Worm (Caenorhabditis elegans) whole organism, late embryonic: ENCODE data around the gene adr-2.
A peak's percentile ranks its signal among the peaks of the same experiment; 100 is the strongest.

Experiments used
- C08G9.2 ChIP-seq: sonication (generic microtip); optimal IDR thresholded peaks from 2 replicates; lab custom pipeline; 2016; ENCODE audit warnings: mild to moderate bottlenecking, missing genetic modification characterization, moderate library complexity, missing compliant biosample characterization
- C38D4.7 ChIP-seq: fragments of 200-800 bp; sonication (Bioruptor generic); optimal IDR thresholded peaks from 2 replicates; lab custom pipeline; 2018; ENCODE audit warnings: mild to moderate bottlenecking, missing genetic modification characterization, moderate library complexity, missing compliant biosample characterization
- K02D7.2 ChIP-seq: sonication (generic microtip); optimal IDR thresholded peaks from 2 replicates; lab custom pipeline; 2017; ENCODE audit warnings: mild to moderate bottlenecking, missing genetic modification characterization, missing compliant biosample characterization
- K09A11.1 ChIP-seq: sonication (generic microtip); optimal IDR thresholded peaks from 2 replicates; lab custom pipeline; 2017; ENCODE audit warnings: antibody characterized with exemption, mild to moderate bottlenecking, missing genetic modification characterization, missing compliant biosample characterization; ENCODE audit not compliant: insufficient read depth
- T23F11.4 ChIP-seq: fragments of 200-800 bp; sonication (Bioruptor generic); optimal IDR thresholded peaks from 2 replicates; lab custom pipeline; 2018; ENCODE audit warnings: mild to moderate bottlenecking, missing genetic modification characterization, missing compliant biosample characterization
- ahr-1 ChIP-seq: sonication (generic microtip); optimal IDR thresholded peaks from 2 replicates; lab custom pipeline; 2016; ENCODE audit warnings: missing genetic modification characterization, missing compliant biosample characterization
- ama-1 ChIP-seq: fragments of 150-350 bp; optimal IDR thresholded peaks from 2 replicates; lab custom pipeline; 2014
- ceh-14 ChIP-seq: sonication (generic microtip); optimal IDR thresholded peaks from 2 replicates; lab custom pipeline; 2016; ENCODE audit warnings: missing genotype, missing genetic modification characterization, missing compliant biosample characterization
- ceh-18 ChIP-seq: sonication (generic microtip); optimal IDR thresholded peaks from 2 replicates; lab custom pipeline; 2016; ENCODE audit warnings: missing genetic modification characterization, missing compliant biosample characterization
- ceh-2 ChIP-seq: sonication (generic microtip); optimal IDR thresholded peaks from 2 replicates; lab custom pipeline; 2016; ENCODE audit warnings: missing genotype, missing genetic modification characterization, missing compliant biosample characterization
- ceh-22 ChIP-seq: sonication (generic microtip); optimal IDR thresholded peaks from 2 replicates; lab custom pipeline; 2017; ENCODE audit warnings: missing biosample characterization, missing genetic modification characterization
- ceh-24 ChIP-seq: sonication (generic microtip); optimal IDR thresholded peaks from 2 replicates; lab custom pipeline; 2016; ENCODE audit warnings: mild to moderate bottlenecking, missing genetic modification characterization, missing compliant biosample characterization
- ceh-30 ChIP-seq: fragments of 150-350 bp; optimal IDR thresholded peaks from 2 replicates; lab custom pipeline; 2014; ENCODE audit warnings: missing biosample characterization, missing genetic modification characterization
- ceh-34 ChIP-seq: sonication (generic microtip); optimal IDR thresholded peaks from 2 replicates; lab custom pipeline; 2016; ENCODE audit warnings: mild to moderate bottlenecking, missing genetic modification characterization, missing compliant biosample characterization
- ceh-45 ChIP-seq: fragments of 200-800 bp; sonication (Bioruptor generic); IDR thresholded peaks from 2 replicates; pipeline ENCODE4 v1.3.6; 2022; ENCODE audit warnings: missing genetic modification reagents, missing genetic modification characterization, missing compliant biosample characterization
- ceh-48 ChIP-seq: sonication (generic microtip); optimal IDR thresholded peaks from 2 replicates; lab custom pipeline; 2016; ENCODE audit warnings: missing genetic modification characterization, inconsistent platforms, missing compliant biosample characterization
- ceh-6 ChIP-seq: fragments of 200-800 bp; sonication (Bioruptor generic); optimal IDR thresholded peaks from 2 replicates; lab custom pipeline; 2018; ENCODE audit warnings: mild to moderate bottlenecking, missing genetic modification characterization, missing compliant biosample characterization
- elt-2 ChIP-seq: sonication (generic microtip); optimal IDR thresholded peaks from 2 replicates; lab custom pipeline; 2016; ENCODE audit warnings: missing genetic modification reagents, missing genetic modification characterization, missing compliant biosample characterization
- eyg-1 ChIP-seq: sonication (generic microtip); optimal IDR thresholded peaks from 2 replicates; lab custom pipeline; 2016; ENCODE audit warnings: missing genotype, missing genetic modification characterization, missing compliant biosample characterization
- fkh-10 ChIP-seq: fragments of 150-350 bp; optimal IDR thresholded peaks from 2 replicates; lab custom pipeline; 2014; ENCODE audit warnings: missing biosample characterization, missing genetic modification reagents, missing genetic modification characterization
- gmeb-2 ChIP-seq: sonication (generic microtip); optimal IDR thresholded peaks from 2 replicates; lab custom pipeline; 2016; ENCODE audit warnings: missing genetic modification characterization, inconsistent platforms, missing compliant biosample characterization
- hlh-13 ChIP-seq: fragments of 200-800 bp; sonication (Bioruptor generic); optimal IDR thresholded peaks from 2 replicates; lab custom pipeline; 2018; ENCODE audit warnings: mild to moderate bottlenecking, missing genetic modification characterization, missing compliant biosample characterization
- hlh-15 ChIP-seq: sonication (generic microtip); optimal IDR thresholded peaks from 2 replicates; lab custom pipeline; 2016; ENCODE audit warnings: missing genetic modification characterization, missing compliant biosample characterization
- hlh-8 ChIP-seq: sonication (generic microtip); optimal IDR thresholded peaks from 2 replicates; lab custom pipeline; 2016; ENCODE audit warnings: missing genotype, missing genetic modification characterization, missing compliant biosample characterization
- lin-11 ChIP-seq: fragments of 200-800 bp; sonication (Bioruptor generic); optimal IDR thresholded peaks from 2 replicates; lab custom pipeline; 2018; ENCODE audit warnings: mild to moderate bottlenecking, missing genetic modification characterization, missing compliant biosample characterization
- madf-2 ChIP-seq: sonication (generic microtip); optimal IDR thresholded peaks from 2 replicates; lab custom pipeline; 2017; ENCODE audit warnings: missing genetic modification characterization, missing compliant biosample characterization
- mec-3 ChIP-seq: sonication (generic microtip); optimal IDR thresholded peaks from 2 replicates; lab custom pipeline; 2016; ENCODE audit warnings: borderline replicate concordance, missing genetic modification characterization, missing compliant biosample characterization
- nfya-1 ChIP-seq: sonication (generic microtip); optimal IDR thresholded peaks from 2 replicates; lab custom pipeline; 2017; ENCODE audit warnings: missing genetic modification characterization, mild to moderate bottlenecking, missing compliant biosample characterization, antibody characterized with exemption, moderate library complexity
- nhr-11 ChIP-seq: fragments of 150-350 bp; optimal IDR thresholded peaks from 2 replicates; lab custom pipeline; 2014; ENCODE audit warnings: missing biosample characterization, missing genetic modification characterization
- nhr-232 ChIP-seq: sonication (generic microtip); optimal IDR thresholded peaks from 2 replicates; lab custom pipeline; 2016; ENCODE audit warnings: missing genetic modification characterization, missing compliant biosample characterization
- npax-4 ChIP-seq: sonication (generic microtip); optimal IDR thresholded peaks from 2 replicates; lab custom pipeline; 2016; ENCODE audit warnings: missing genetic modification characterization, missing compliant biosample characterization
- odd-2 ChIP-seq: sonication (generic microtip); optimal IDR thresholded peaks from 2 replicates; lab custom pipeline; 2017; ENCODE audit warnings: antibody characterized with exemption, mild to moderate bottlenecking, missing genetic modification characterization, missing compliant biosample characterization
- pat-9 ChIP-seq: fragments of 200-800 bp; sonication (Bioruptor generic); optimal IDR thresholded peaks from 2 replicates; lab custom pipeline; 2018; ENCODE audit warnings: mild to moderate bottlenecking, missing genetic modification characterization, moderate library complexity, missing compliant biosample characterization
- pha-2 ChIP-seq: sonication (generic microtip); optimal IDR thresholded peaks from 2 replicates; lab custom pipeline; 2017; ENCODE audit warnings: mild to moderate bottlenecking, missing genetic modification characterization, missing compliant biosample characterization
- pha-4 ChIP-seq: fragments of 150-350 bp; optimal IDR thresholded peaks from 2 replicates; lab custom pipeline; 2018; ENCODE audit warnings: missing biosample characterization, missing genetic modification reagents, missing genetic modification characterization
- pqm-1 ChIP-seq: sonication (generic microtip); optimal IDR thresholded peaks from 2 replicates; lab custom pipeline; 2016; ENCODE audit warnings: missing genetic modification characterization, missing compliant biosample characterization
- pros-1 ChIP-seq: fragments of 150-350 bp; optimal IDR thresholded peaks from 2 replicates; lab custom pipeline; 2014; ENCODE audit warnings: missing biosample characterization, missing genetic modification reagents, missing genetic modification characterization
- ref-2 ChIP-seq: sonication (generic microtip); optimal IDR thresholded peaks from 2 replicates; lab custom pipeline; 2016; ENCODE audit warnings: missing genetic modification characterization, missing compliant biosample characterization
- rnt-1 ChIP-seq: sonication (generic microtip); optimal IDR thresholded peaks from 2 replicates; lab custom pipeline; 2016; ENCODE audit warnings: missing genetic modification characterization, missing compliant biosample characterization
- sdc-2 ChIP-seq: sonication (generic microtip); optimal IDR thresholded peaks from 2 replicates; lab custom pipeline; 2016; ENCODE audit warnings: missing genotype, missing genetic modification characterization, missing compliant biosample characterization
- sox-2 ChIP-seq: fragments of 200-800 bp; sonication (Bioruptor generic); IDR thresholded peaks from 2 replicates; pipeline ENCODE4 v1.3.6; 2022; ENCODE audit warnings: missing genetic modification reagents, missing genetic modification characterization, missing compliant biosample characterization
- sox-4 ChIP-seq: sonication (generic microtip); optimal IDR thresholded peaks from 2 replicates; lab custom pipeline; 2017; ENCODE audit warnings: mild to moderate bottlenecking, missing genetic modification characterization, inconsistent platforms, missing compliant biosample characterization
- syd-9 ChIP-seq: sonication (generic microtip); optimal IDR thresholded peaks from 2 replicates; lab custom pipeline; 2016; ENCODE audit warnings: mild to moderate bottlenecking, missing genetic modification characterization, moderate library complexity, missing compliant biosample characterization
- tbx-2 ChIP-seq: sonication (generic microtip); optimal IDR thresholded peaks from 2 replicates; lab custom pipeline; 2016; ENCODE audit warnings: missing genetic modification characterization, missing compliant biosample characterization
- tbx-7 ChIP-seq: sonication (generic microtip); optimal IDR thresholded peaks from 2 replicates; lab custom pipeline; 2016; ENCODE audit warnings: missing genotype, missing genetic modification characterization, missing compliant biosample characterization
- unc-42 ChIP-seq: sonication (generic microtip); optimal IDR thresholded peaks from 2 replicates; lab custom pipeline; 2016; ENCODE audit warnings: missing genotype, missing genetic modification characterization, missing compliant biosample characterization
- unc-55 ChIP-seq: sonication (generic microtip); optimal IDR thresholded peaks from 2 replicates; lab custom pipeline; 2017; ENCODE audit warnings: missing biosample characterization, missing genetic modification reagents, missing genetic modification characterization
- unc-86 ChIP-seq: sonication (generic microtip); optimal IDR thresholded peaks from 2 replicates; lab custom pipeline; 2016; ENCODE audit warnings: missing genetic modification characterization, missing compliant biosample characterization
- ztf-16 ChIP-seq: sonication (generic microtip); optimal IDR thresholded peaks from 2 replicates; lab custom pipeline; 2017; ENCODE audit warnings: missing genetic modification characterization, missing compliant biosample characterization

Gene adr-2

DNA sequence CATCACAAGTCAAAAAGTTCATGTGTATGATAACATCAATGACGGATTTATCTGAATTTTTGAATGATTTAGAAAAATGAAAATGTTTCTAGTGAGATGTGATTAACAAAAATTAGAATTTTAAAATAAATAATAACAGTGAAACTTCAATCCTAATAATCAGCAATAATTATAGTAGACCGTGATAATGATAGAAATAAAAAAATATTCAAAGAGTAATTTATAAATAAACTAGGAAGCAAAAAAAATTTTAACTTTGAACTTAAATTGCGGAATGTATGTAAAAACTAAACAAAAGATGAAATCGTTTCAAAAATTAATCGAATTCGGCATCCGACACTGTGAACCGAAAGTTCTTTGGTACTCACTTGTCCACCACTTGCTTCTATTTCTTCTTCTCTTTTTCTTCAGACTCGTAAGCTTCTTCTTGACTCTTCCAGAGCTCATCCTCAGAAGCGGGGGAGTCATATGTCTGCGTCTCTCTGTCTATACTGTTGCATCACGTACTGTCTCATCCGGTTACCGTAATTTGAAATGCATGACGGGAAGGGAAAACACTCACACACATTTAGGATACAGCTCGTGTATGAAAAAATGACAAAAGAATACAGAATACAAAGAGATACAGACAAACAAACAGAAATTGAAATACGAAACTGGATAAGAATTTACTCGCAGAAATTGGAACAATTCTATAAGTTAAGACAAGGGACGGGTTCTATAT, 39.6 kb downstream of the adr-2 start, which contains the start of gene mec-14:
Gene mec-14 (minus strand): TSS at position 51 of the 724 bp plus-strand sequence.
- no peak for TF ChIP-seq K09A11.1 (tag; lab: Kevin White, UChicago)
- no peak for TF ChIP-seq pqm-1
- TF ChIP-seq sox-4 (tag; lab: Kevin White, UChicago), result no peak
- no peak for TF ChIP-seq tbx-7 (tag; lab: Kevin White, UChicago)
- TF ChIP-seq gmeb-2 (tag; lab: Kevin White, UChicago), result no peak
- no peak for TF ChIP-seq ceh-24 (tag; lab: Kevin White, UChicago)
- TF ChIP-seq pat-9 (tag; lab: Kevin White, UChicago), result no peak
- no peak for TF ChIP-seq ztf-16 (tag; lab: Kevin White, UChicago)
- TF ChIP-seq ahr-1 (tag; lab: Kevin White, UChicago), result no peak
- TF ChIP-seq unc-86 (tag; lab: Kevin White, UChicago), result no peak
- no peak for TF ChIP-seq madf-2 (tag; lab: Kevin White, UChicago)
- no peak for TF ChIP-seq hlh-15 (tag; lab: Kevin White, UChicago)
- no peak for TF ChIP-seq ceh-2 (tag; lab: Kevin White, UChicago)
- no peak for TF ChIP-seq odd-2

DNA sequence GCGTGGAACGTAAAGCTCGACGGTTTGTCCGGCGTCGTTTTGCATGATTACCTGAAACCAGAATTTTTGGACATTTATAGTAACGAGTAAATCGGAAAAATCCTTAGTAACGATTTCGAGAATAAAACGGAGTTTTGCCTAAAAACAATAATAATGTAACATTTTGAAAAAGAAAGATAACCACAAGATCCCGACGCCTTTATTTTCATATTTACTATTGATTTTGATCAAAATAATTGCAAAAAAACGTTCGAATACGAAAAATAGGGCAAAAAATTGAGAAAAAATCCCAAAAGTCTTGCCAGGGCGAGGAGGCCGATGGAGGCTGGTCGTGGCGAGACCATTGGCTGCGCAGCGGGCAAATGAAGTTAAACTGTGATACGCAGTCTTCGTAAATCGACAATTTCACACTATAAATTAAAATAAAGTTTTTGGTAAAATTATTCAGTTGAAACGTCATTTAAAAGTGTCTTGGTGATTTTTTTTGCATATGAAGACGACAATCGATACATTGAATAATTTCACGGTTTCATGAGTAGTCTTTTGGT, 43.0 kb downstream of the adr-2 start, which contains the start of gene rps-21:
Gene rps-21 (minus strand): TSS at position 51 of the 548 bp plus-strand sequence.
- TF ChIP-seq eyg-1 (tag; lab: Kevin White, UChicago) (no peak), odd-2 (no peak), ceh-6 (GFP tag; lab: Kevin White, UChicago) (no peak), elt-2 (tag; lab: Kevin White, UChicago) (peak; percentile 21), syd-9 (tag; lab: Kevin White, UChicago) (no peak), ceh-22 (tag; lab: Kevin White, UChicago) (no peak), hlh-8 (no peak), tbx-2 (tag; lab: Kevin White, UChicago) (peak; percentile 69), tbx-7 (tag; lab: Kevin White, UChicago) (no peak), sox-2 (GFP tag; lab: Robert Waterston, UW) (no peak), ceh-45 (no peak), npax-4 (tag; lab: Kevin White, UChicago) (no peak), K02D7.2 (tag; lab: Kevin White, UChicago) (no peak), C38D4.7 (no peak), fkh-10 (GFP tag; lab: Kevin White, UChicago) (no peak), sdc-2 (tag; lab: Kevin White, UChicago) (no peak), pat-9 (tag; lab: Kevin White, UChicago) (no peak), ztf-16 (tag; lab: Kevin White, UChicago) (no peak), pros-1 (tag; lab: Kevin White, UChicago) (no peak), ceh-30 (tag; lab: Kevin White, UChicago) (no peak), ceh-18 (tag; lab: Kevin White, UChicago) (peak; percentile 45), unc-55 (peak; percentile 32), unc-42 (peak; percentile 88), lin-11 (tag; lab: Kevin White, UChicago) (no peak), hlh-13 (GFP tag; lab: Kevin White, UChicago) (no peak), ceh-34 (peak; percentile 47), ceh-14 (tag; lab: Kevin White, UChicago) (peak; percentile 6), ceh-48 (tag; lab: Kevin White, UChicago) (peak; percentile 19), nfya-1 (peak; percentile 81), ceh-2 (tag; lab: Kevin White, UChicago) (no peak), T23F11.4 (GFP tag; lab: Kevin White, UChicago) (no peak), ama-1 (no peak), pha-2 (peak; percentile 20), C08G9.2 (tag; lab: Kevin White, UChicago) (no peak), nhr-232 (tag; lab: Kevin White, UChicago) (no peak), nhr-11 (no peak), mec-3 (tag; lab: Kevin White, UChicago) (no peak), unc-86 (tag; lab: Kevin White, UChicago) (peak; percentile 22), madf-2 (tag; lab: Kevin White, UChicago) (no peak), ref-2 (tag; lab: Kevin White, UChicago) (peak; percentile 11), pha-4 (tag; lab: Kevin White, UChicago) (no peak), rnt-1 (peak; percentile 19)
